Fruit fly (Drosophila melanogaster) whole organism, embryonic: ENCODE results near the gene CG13376.

Experiments used
- Ada2b ChIP-seq: fragments of 200-800 bp; sonication (Bioruptor generic); IDR thresholded peaks from 2 replicates; pipeline ENCODE4 v1.3.6; 2022; ENCODE audit warnings: missing biosample characterization, missing genetic modification characterization
- B-H1 ChIP-seq: fragments of 200-800 bp; sonication (Bioruptor generic); IDR thresholded peaks from 3 replicates; pipeline ENCODE4 v1.3.6; 2022; ENCODE audit warnings: missing biosample characterization, missing genetic modification characterization
- BEAF-32 ChIP-seq: fragments of 200-800 bp; sonication (Bioruptor generic); optimal IDR thresholded peaks from 3 replicates; lab custom pipeline; 2017; ENCODE audit warnings: missing biosample characterization, missing genetic modification characterization, mild to moderate bottlenecking, moderate library complexity, missing genetic modification reagents
- BtbVII ChIP-seq: fragments of 200-800 bp; sonication (Bioruptor generic); optimal IDR thresholded peaks from 3 replicates; lab custom pipeline; 2017; ENCODE audit warnings: missing biosample characterization, mild to moderate bottlenecking, missing genetic modification characterization
- CG10979 ChIP-seq: fragments of 200-800 bp; sonication (Bioruptor generic); optimal IDR thresholded peaks from 2 replicates; lab custom pipeline; 2018; ENCODE audit warnings: missing biosample characterization, mild to moderate bottlenecking, missing genetic modification characterization, moderate library complexity
- CG11398 ChIP-seq: fragments of 200-800 bp; sonication (Bioruptor generic); optimal IDR thresholded peaks from 2 replicates; lab custom pipeline; 2016; ENCODE audit warnings: missing biosample characterization, missing genetic modification characterization
- CG12104 ChIP-seq: fragments of 200-800 bp; sonication (Bioruptor generic); optimal IDR thresholded peaks from 3 replicates; lab custom pipeline; 2016; ENCODE audit warnings: missing biosample characterization, missing genetic modification characterization
- CG12299 ChIP-seq: fragments of 200-800 bp; sonication (Bioruptor generic); optimal IDR thresholded peaks from 2 replicates; lab custom pipeline; 2018; ENCODE audit warnings: missing biosample characterization, mild to moderate bottlenecking, missing genetic modification characterization
- CG14965 ChIP-seq: fragments of 200-800 bp; sonication (Bioruptor generic); optimal IDR thresholded peaks from 2 replicates; lab custom pipeline; 2016; ENCODE audit warnings: missing biosample characterization, missing genetic modification characterization, borderline replicate concordance
- CG17912 ChIP-seq: fragments of 200-800 bp; sonication (Bioruptor generic); optimal IDR thresholded peaks from 2 replicates; lab custom pipeline; 2018; ENCODE audit warnings: missing biosample characterization, mild to moderate bottlenecking, missing genetic modification characterization
- CG2202 ChIP-seq: fragments of 200-800 bp; sonication (Bioruptor generic); optimal IDR thresholded peaks from 2 replicates; lab custom pipeline; 2018; ENCODE audit warnings: missing biosample characterization, mild to moderate bottlenecking, missing genetic modification characterization
- CG6791 ChIP-seq: fragments of 200-800 bp; sonication (Bioruptor generic); IDR thresholded peaks from 3 replicates; pipeline ENCODE4 v1.3.6; 2022; ENCODE audit warnings: missing biosample characterization, missing genetic modification characterization; ENCODE audit not compliant: partially characterized antibody
- CG6854 ChIP-seq: fragments of 200-800 bp; sonication (Bioruptor generic); optimal IDR thresholded peaks from 3 replicates; lab custom pipeline; 2017; ENCODE audit warnings: missing biosample characterization, mild to moderate bottlenecking, missing genetic modification characterization
- CG7928 ChIP-seq: fragments of 200-800 bp; sonication (Bioruptor generic); optimal IDR thresholded peaks from 2 replicates; lab custom pipeline; 2017; ENCODE audit warnings: missing biosample characterization, mild to moderate bottlenecking, missing genetic modification characterization
- CG7987 ChIP-seq: fragments of 200-800 bp; sonication (Bioruptor generic); optimal IDR thresholded peaks from 2 replicates; lab custom pipeline; 2018; ENCODE audit warnings: missing biosample characterization, mild to moderate bottlenecking, missing genetic modification characterization, moderate library complexity
- CG9727 ChIP-seq: fragments of 200-800 bp; sonication (Bioruptor generic); optimal IDR thresholded peaks from 3 replicates; lab custom pipeline; 2017; ENCODE audit warnings: missing biosample characterization, mild to moderate bottlenecking, missing genetic modification characterization
- CG9876 ChIP-seq: fragments of 200-800 bp; sonication (Bioruptor generic); optimal IDR thresholded peaks from 2 replicates; lab custom pipeline; 2016; ENCODE audit warnings: missing biosample characterization, missing genetic modification characterization
- D19A ChIP-seq: fragments of 200-800 bp; optimal IDR thresholded peaks from 3 replicates; lab custom pipeline; 2019; ENCODE audit warnings: missing biosample characterization, mild to moderate bottlenecking, missing genetic modification characterization, moderate library complexity
- Dip3 ChIP-seq: fragments of 200-800 bp; sonication (Bioruptor generic); optimal IDR thresholded peaks from 3 replicates; lab custom pipeline; 2016; ENCODE audit warnings: missing biosample characterization, missing genetic modification characterization
- Dll ChIP-seq: fragments of 200-800 bp; sonication (Bioruptor generic); IDR thresholded peaks from 4 replicates; pipeline ENCODE4 v1.3.6; 2022; ENCODE audit warnings: missing biosample characterization, missing genetic modification characterization; ENCODE audit not compliant: partially characterized antibody
- Fer3 ChIP-seq: fragments of 200-800 bp; sonication (Bioruptor generic); optimal IDR thresholded peaks from 2 replicates; lab custom pipeline; 2018; ENCODE audit warnings: missing biosample characterization, mild to moderate bottlenecking, missing genetic modification characterization, moderate library complexity
- HmgZ ChIP-seq: fragments of 200-800 bp; sonication (Bioruptor generic); optimal IDR thresholded peaks from 2 replicates; lab custom pipeline; 2018; ENCODE audit warnings: missing biosample characterization, mild to moderate bottlenecking, missing genetic modification characterization
- Hr39 ChIP-seq: fragments of >200 bp; optimal IDR thresholded peaks from 2 replicates; lab custom pipeline; 2017
- Kr ChIP-seq: fragments of 200-800 bp; sonication (Bioruptor generic); optimal IDR thresholded peaks from 2 replicates; lab custom pipeline; 2017; ENCODE audit warnings: missing biosample characterization, mild to moderate bottlenecking, missing genetic modification characterization
- MTF-1 ChIP-seq: fragments of 200-800 bp; sonication (Bioruptor generic); optimal IDR thresholded peaks from 2 replicates; lab custom pipeline; 2018; ENCODE audit warnings: missing biosample characterization, mild to moderate bottlenecking, missing genetic modification characterization, borderline replicate concordance
- Neu2 ChIP-seq: fragments of 200-800 bp; sonication (Bioruptor generic); optimal IDR thresholded peaks from 3 replicates; lab custom pipeline; 2016; ENCODE audit warnings: missing biosample characterization, missing genetic modification characterization, borderline replicate concordance
- Scr ChIP-seq: fragments of 200-800 bp; sonication (Bioruptor generic); IDR thresholded peaks from 2 replicates; pipeline ENCODE4 v1.3.6; 2022; ENCODE audit warnings: missing biosample characterization, missing genetic modification characterization; ENCODE audit not compliant: partially characterized antibody
- Sox102F ChIP-seq: fragments of 200-800 bp; sonication (Bioruptor generic); optimal IDR thresholded peaks from 2 replicates; lab custom pipeline; 2018; ENCODE audit warnings: missing biosample characterization, mild to moderate bottlenecking, missing genetic modification characterization, moderate library complexity
- Ssrp ChIP-seq: fragments of 200-800 bp; sonication (Bioruptor generic); optimal IDR thresholded peaks from 2 replicates; lab custom pipeline; 2018; ENCODE audit warnings: missing biosample characterization, mild to moderate bottlenecking, missing genetic modification characterization, moderate library complexity
- ab ChIP-seq: fragments of 200-800 bp; sonication (Bioruptor generic); optimal IDR thresholded peaks from 2 replicates; lab custom pipeline; 2016; ENCODE audit warnings: missing biosample characterization, missing genetic modification characterization
- ap ChIP-seq: fragments of 200-800 bp; sonication (Bioruptor generic); IDR thresholded peaks from 2 replicates; pipeline ENCODE4 v1.3.6; 2022; ENCODE audit warnings: missing biosample characterization, missing genetic modification characterization
- chinmo ChIP-seq: fragments of 200-800 bp; sonication (Bioruptor generic); IDR thresholded peaks from 4 replicates; pipeline ENCODE4 v1.3.6; 2022; ENCODE audit warnings: missing biosample characterization, missing genetic modification characterization; ENCODE audit not compliant: partially characterized antibody
- danr ChIP-seq: fragments of 200-800 bp; sonication (Bioruptor generic); IDR thresholded peaks from 2 replicates; pipeline ENCODE4 v1.3.6; 2022; ENCODE audit warnings: missing biosample characterization, missing genetic modification characterization
- dysf ChIP-seq: fragments of 200-800 bp; sonication (Bioruptor generic); IDR thresholded peaks from 3 replicates; pipeline ENCODE4 v1.3.6; 2022; ENCODE audit warnings: missing biosample characterization, missing genetic modification characterization
- fru ChIP-seq: fragments of >200 bp; optimal IDR thresholded peaks from 2 replicates; lab custom pipeline; 2017
- grn ChIP-seq: fragments of 200-800 bp; sonication (Bioruptor generic); optimal IDR thresholded peaks from 3 replicates; lab custom pipeline; 2017; ENCODE audit warnings: missing biosample characterization, missing genetic modification characterization
- hb ChIP-seq: fragments of 200-800 bp; sonication (Bioruptor generic); IDR thresholded peaks from 3 replicates; pipeline ENCODE4 v1.3.6; 2022; ENCODE audit warnings: missing biosample characterization, missing genetic modification characterization; ENCODE audit not compliant: partially characterized antibody
- ind ChIP-seq: fragments of 200-800 bp; sonication (Bioruptor generic); optimal IDR thresholded peaks from 3 replicates; lab custom pipeline; 2016; ENCODE audit warnings: missing biosample characterization, missing genetic modification characterization
- inv ChIP-seq: fragments of 200-800 bp; sonication (Bioruptor generic); IDR thresholded peaks from 2 replicates; pipeline ENCODE4 v1.3.6; 2022; ENCODE audit warnings: missing biosample characterization, missing genetic modification characterization; ENCODE audit not compliant: partially characterized antibody
- klu ChIP-seq: fragments of 200-800 bp; sonication (Bioruptor generic); IDR thresholded peaks from 2 replicates; pipeline ENCODE4 v1.3.6; 2022; ENCODE audit warnings: missing biosample characterization, missing genetic modification characterization
- lbe ChIP-seq: fragments of 200-800 bp; sonication (Bioruptor generic); optimal IDR thresholded peaks from 2 replicates; lab custom pipeline; 2016; ENCODE audit warnings: missing biosample characterization, mild to moderate bottlenecking, missing genetic modification characterization
- mam ChIP-seq: fragments of 200-800 bp; sonication (Bioruptor generic); optimal IDR thresholded peaks from 3 replicates; lab custom pipeline; 2016; ENCODE audit warnings: missing biosample characterization, missing genetic modification characterization
- mirr ChIP-seq: fragments of 200-800 bp; sonication (Bioruptor generic); optimal IDR thresholded peaks from 3 replicates; lab custom pipeline; 2018; ENCODE audit warnings: missing biosample characterization, mild to moderate bottlenecking, missing genetic modification characterization
- onecut ChIP-seq: fragments of 200-800 bp; sonication (Bioruptor generic); IDR thresholded peaks from 2 replicates; pipeline ENCODE4 v1.3.6; 2022; ENCODE audit warnings: missing biosample characterization, missing genetic modification characterization
- org-1 ChIP-seq: fragments of 200-800 bp; sonication (Bioruptor generic); optimal IDR thresholded peaks from 2 replicates; lab custom pipeline; 2017; ENCODE audit warnings: missing biosample characterization, missing genetic modification characterization
- pros ChIP-seq: fragments of 200-800 bp; sonication (Bioruptor generic); optimal IDR thresholded peaks from 3 replicates; lab custom pipeline; 2019; ENCODE audit warnings: missing biosample characterization, mild to moderate bottlenecking, missing genetic modification characterization, moderate library complexity
- sna ChIP-seq: fragments of 200-800 bp; sonication (Bioruptor generic); IDR thresholded peaks from 2 replicates; pipeline ENCODE4 v1.3.6; 2022; ENCODE audit warnings: missing biosample characterization, missing genetic modification characterization; ENCODE audit not compliant: partially characterized antibody
- vfl ChIP-seq: fragments of 200-800 bp; sonication (Bioruptor generic); optimal IDR thresholded peaks from 2 replicates; lab custom pipeline; 2016; ENCODE audit warnings: missing biosample characterization, missing genetic modification characterization
- vvl ChIP-seq: fragments of 200-800 bp; sonication (Bioruptor generic); IDR thresholded peaks from 2 replicates; pipeline ENCODE4 v1.3.6; 2022; ENCODE audit warnings: missing biosample characterization, missing genetic modification characterization
- zf30C ChIP-seq: fragments of 200-800 bp; sonication (Bioruptor generic); optimal IDR thresholded peaks from 3 replicates; lab custom pipeline; 2018; ENCODE audit warnings: missing biosample characterization, mild to moderate bottlenecking, missing genetic modification characterization

The CG13376 gene

DNA sequence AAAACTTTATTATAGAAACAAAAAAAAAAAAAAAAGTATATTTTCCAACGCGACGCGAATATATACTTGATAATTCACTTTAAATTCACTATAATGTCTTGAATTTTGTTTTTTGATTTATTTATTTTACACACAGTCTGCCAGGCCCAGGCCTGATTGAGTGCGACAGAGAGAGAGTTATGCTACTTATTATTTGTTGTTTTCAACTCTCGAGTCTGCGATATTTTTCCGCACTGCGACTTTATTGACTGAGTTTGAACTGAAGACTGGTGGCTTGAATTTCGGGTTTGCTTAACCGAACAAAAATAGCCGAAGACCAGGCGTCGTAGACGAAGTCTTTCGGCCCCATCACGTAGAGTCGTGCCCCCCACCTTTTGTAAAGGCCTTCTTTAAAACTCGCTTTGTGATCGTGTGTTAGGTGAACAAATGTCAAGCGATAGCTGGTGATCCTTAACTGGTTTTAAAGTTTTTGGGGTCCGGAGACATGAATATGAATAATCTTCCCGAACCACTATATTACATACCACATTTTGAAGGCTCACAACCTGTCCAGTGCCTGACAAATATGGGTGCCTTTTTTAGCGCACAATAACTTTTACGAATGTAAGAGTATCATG lies 3.0 kb downstream of the CG13376 start, which contains the start of gene CG13377 (continued):
- TF ChIP-seq zf30C, result no peak
- TF ChIP-seq CG10979 (tag; lab: Kevin White, UChicago), result peak; percentile 25
- TF ChIP-seq klu (GFP tag; lab: Robert Waterston, UW), result no peak
- TF ChIP-seq Scr (GFP tag; lab: Robert Waterston, UW), result no peak
- no peak for TF ChIP-seq org-1 (GFP tag; lab: Kevin White, UChicago)
- TF ChIP-seq CG14965 (GFP tag; lab: Kevin White, UChicago), result no peak
- TF ChIP-seq Ada2b (GFP tag; lab: Robert Waterston, UW), result 0 out of 2 replicates have a peak, but pooled peaks have one; percentile 29
- no peak for TF ChIP-seq sna (GFP tag; lab: Robert Waterston, UW)
- peak; percentile 5 for TF ChIP-seq lbe (GFP tag; lab: Kevin White, UChicago)
- TF ChIP-seq CG12104 (GFP tag; lab: Kevin White, UChicago), result no peak
- TF ChIP-seq BEAF-32 (GFP tag; lab: Kevin White, UChicago), result no peak
- TF ChIP-seq HmgZ (tag; lab: Kevin White, UChicago), result no peak
- no peak for TF ChIP-seq CG12299
- TF ChIP-seq vfl (GFP tag; lab: Kevin White, UChicago), result no peak
- no peak for TF ChIP-seq CG11398 (GFP tag; lab: Kevin White, UChicago)
- no peak for TF ChIP-seq ab (GFP tag; lab: Kevin White, UChicago)
- TF ChIP-seq MTF-1 (GFP tag; lab: Kevin White, UChicago), result no peak
- TF ChIP-seq CG17912 (GFP tag; lab: Kevin White, UChicago), result no peak
- TF ChIP-seq Kr (GFP tag; lab: Kevin White, UChicago), result no peak
- TF ChIP-seq onecut, result no peak
- no peak for TF ChIP-seq Dip3 (GFP tag; lab: Kevin White, UChicago)
- TF ChIP-seq Hr39 (lab: Kevin White, UChicago), result no peak
- TF ChIP-seq vvl, result 0 out of 2 replicates have a peak, but pooled peaks have one; percentile 17
- no peak for TF ChIP-seq Ssrp
- no peak for TF ChIP-seq CG2202
- TF ChIP-seq pros (GFP tag; lab: Kevin White, UChicago), result no peak
- no peak for TF ChIP-seq grn (GFP tag; lab: Kevin White, UChicago)
- TF ChIP-seq ap, result no peak
- no peak for TF ChIP-seq hb
- TF ChIP-seq CG6791 (GFP tag; lab: Robert Waterston, UW), result no peak
- peak; percentile 61; the same call in 1 of the 3 replicates for TF ChIP-seq dysf (GFP tag; lab: Robert Waterston, UW)
- TF ChIP-seq B-H1 (GFP tag; lab: Robert Waterston, UW), result peak; percentile 25; the same call in 1 of the 3 replicates
- TF ChIP-seq chinmo, result 0 out of 4 replicates have a peak, but pooled peaks have one; percentile 49
- TF ChIP-seq mam (GFP tag; lab: Kevin White, UChicago), result no peak
- no peak for TF ChIP-seq mirr (GFP tag; lab: Kevin White, UChicago)
- TF ChIP-seq CG7928 (GFP tag; lab: Kevin White, UChicago), result no peak
- TF ChIP-seq CG7987 (GFP tag; lab: Kevin White, UChicago), result no peak
- TF ChIP-seq fru (lab: Kevin White, UChicago), result no peak
- TF ChIP-seq ind (GFP tag; lab: Kevin White, UChicago), result no peak
- no peak for TF ChIP-seq inv (GFP tag; lab: Robert Waterston, UW)
- no peak for TF ChIP-seq BtbVII (GFP tag; lab: Kevin White, UChicago)
- TF ChIP-seq danr, result no peak
- TF ChIP-seq Neu2, result no peak
- no peak for TF ChIP-seq CG9727 (GFP tag; lab: Kevin White, UChicago)
- peak; percentile 15 for TF ChIP-seq Fer3 (tag; lab: Kevin White, UChicago)
- no peak for TF ChIP-seq Dll
- no peak for TF ChIP-seq CG6854 (GFP tag; lab: Kevin White, UChicago)
- TF ChIP-seq CG9876 (GFP tag; lab: Kevin White, UChicago), result no peak
- no peak for TF ChIP-seq Sox102F (GFP tag; lab: Kevin White, UChicago)
- TF ChIP-seq D19A (tag; lab: Kevin White, UChicago), result no peak
